Worm (Caenorhabditis elegans): ENCODE results near the gene srsx-36.

- TF ChIP-seq ama-1 (optimal IDR thresholded peaks at IDR 0.05) (no peak), blmp-1 (tag; optimal IDR thresholded peaks at IDR 0.05; ENCODE audit: insufficient read depth) (no peak), gmeb-1 (tag; optimal IDR thresholded peaks at IDR 0.05) (no peak), alr-1 (tag; optimal IDR thresholded peaks at IDR 0.05) (no peak), nhr-21 (tag; optimal IDR thresholded peaks at IDR 0.05) (no peak), mdl-1 (tag; optimal IDR thresholded peaks at IDR 0.05) (no peak), fos-1 (tag; optimal IDR thresholded peaks at IDR 0.05) (no peak), ztf-4 (tag; optimal IDR thresholded peaks at IDR 0.05) (no peak), nhr-12 (tag; optimal IDR thresholded peaks at IDR 0.05) (no peak), ztf-11 (tag; optimal IDR thresholded peaks at IDR 0.05) (no peak), lsy-2 (tag; optimal IDR thresholded peaks at IDR 0.05) (no peak), lin-13 (GFP tag; optimal IDR thresholded peaks at IDR 0.05) (no peak), ceh-82 (tag; optimal IDR thresholded peaks at IDR 0.05) (no peak)
Observed at ce11 chrV:15758449-15758848, 51.0 kb downstream of the srsx-36 start, which contains the start of gene str-9.
